Worm (Caenorhabditis elegans) whole organism, young adult: ENCODE measurements around the gene C45B2.6.

Experiments
- C06A6.2 ChIP-seq: fragments of 200-800 bp; sonication (Bioruptor generic); conservative IDR thresholded peaks from 2 replicates; pipeline ENCODE4 v1.3.6; 2022; ENCODE audit warnings: missing genetic modification characterization, missing compliant biosample characterization
- K11D2.4 ChIP-seq: fragments of 200-800 bp; sonication (Bioruptor generic); IDR thresholded peaks from 2 replicates; pipeline ENCODE4 v1.3.6; 2022; ENCODE audit warnings: missing genetic modification reagents, missing genetic modification characterization, missing compliant biosample characterization
- Y53F4B.3 ChIP-seq: fragments of 200-800 bp; sonication (Bioruptor generic); IDR thresholded peaks from 2 replicates; pipeline ENCODE4 v1.3.6; 2022; ENCODE audit warnings: missing genetic modification reagents, missing genetic modification characterization, missing compliant biosample characterization
- ama-1 ChIP-seq, 3 experiments: fragments of 150-350 bp in 1 of 3; sonication (generic microtip) in 2 of 3; optimal IDR thresholded peaks; 2 replicates each; lab custom pipeline; 2014 to 2018; ENCODE audit warnings: missing biosample characterization in 2 of 3, missing genetic modification characterization in 2 of 3, missing genetic modification reagents in 2 of 3
- dox-1 ChIP-seq: fragments of 200-800 bp; sonication (Bioruptor generic); IDR thresholded peaks from 2 replicates; pipeline ENCODE4 v1.3.6; 2022; ENCODE audit warnings: missing genetic modification reagents, missing genetic modification characterization, missing compliant biosample characterization
- ets-4 ChIP-seq: fragments of 200-800 bp; sonication (Bioruptor generic); optimal IDR thresholded peaks from 2 replicates; lab custom pipeline; 2018; ENCODE audit warnings: mild to moderate bottlenecking, missing genetic modification characterization, missing compliant biosample characterization
- gei-17 ChIP-seq: fragments of 200-800 bp; sonication (Bioruptor generic); optimal IDR thresholded peaks from 2 replicates; lab custom pipeline; 2018; ENCODE audit warnings: mild to moderate bottlenecking, missing genetic modification characterization, missing compliant biosample characterization
- let-526 ChIP-seq: fragments of 200-800 bp; sonication (Bioruptor generic); IDR thresholded peaks from 2 replicates; pipeline ENCODE4 v1.3.6; 2022; ENCODE audit warnings: missing genetic modification reagents, missing genetic modification characterization, missing compliant biosample characterization
- lin-54 ChIP-seq: fragments of 200-800 bp; sonication (Bioruptor generic); optimal IDR thresholded peaks from 2 replicates; lab custom pipeline; 2018; ENCODE audit warnings: mild to moderate bottlenecking, missing genetic modification characterization, missing compliant biosample characterization
- nfya-2 ChIP-seq: fragments of 200-800 bp; sonication (Bioruptor generic); IDR thresholded peaks from 2 replicates; pipeline ENCODE4 v1.3.6; 2022; ENCODE audit warnings: missing genetic modification reagents, missing genetic modification characterization, missing compliant biosample characterization
- nhr-120 ChIP-seq: fragments of 200-800 bp; sonication (Bioruptor generic); IDR thresholded peaks from 2 replicates; pipeline ENCODE4 v1.3.6; 2022; ENCODE audit warnings: missing genetic modification characterization, missing compliant biosample characterization
- pha-4 ChIP-seq: fragments of 150-350 bp; sonication (generic microtip); optimal IDR thresholded peaks from 2 replicates; lab custom pipeline; 2014; ENCODE audit warnings: missing biosample characterization, missing genetic modification reagents, missing genetic modification characterization
- repo-1 ChIP-seq: sonication (generic microtip); optimal IDR thresholded peaks from 2 replicates; lab custom pipeline; 2017; ENCODE audit warnings: mild to moderate bottlenecking, missing genetic modification characterization, missing compliant biosample characterization
- snpc-1.1 ChIP-seq: sonication (generic microtip); optimal IDR thresholded peaks from 2 replicates; lab custom pipeline; 2017; ENCODE audit warnings: missing genetic modification characterization, mild to moderate bottlenecking, missing compliant biosample characterization, antibody characterized with exemption, moderate library complexity, missing genotype, missing genetic modification reagents; ENCODE audit not compliant: insufficient read depth

- no peak for TF ChIP-seq gei-17
- no peak for TF ChIP-seq repo-1 (tag; lab: Kevin White, UChicago)
- TF ChIP-seq dox-1 (GFP tag; lab: Robert Waterston, UW): no peak
- no peak for TF ChIP-seq Y53F4B.3
- no peak for TF ChIP-seq nhr-120
- no peak for TF ChIP-seq nfya-2 (GFP tag; lab: Robert Waterston, UW)
- TF ChIP-seq let-526 (GFP tag; lab: Robert Waterston, UW): no peak
- no peak for TF ChIP-seq lin-54 (GFP tag; lab: Kevin White, UChicago)
- no peak for TF ChIP-seq C06A6.2 (GFP tag; lab: Robert Waterston, UW)
- no peak for TF ChIP-seq K11D2.4 (GFP tag; lab: Robert Waterston, UW)
- TF ChIP-seq snpc-1.1 (tag; lab: Kevin White, UChicago): no peak
- TF ChIP-seq ama-1 (optimal IDR thresholded peaks at IDR 0.05; lab: Kevin White, UChicago): no peak
- TF ChIP-seq ama-1 (GFP tag; optimal IDR thresholded peaks at IDR 0.05; lab: Kevin White, UChicago): no peak
- peak; percentile 23 for TF ChIP-seq pha-4 (tag; lab: Kevin White, UChicago)
- TF ChIP-seq ets-4: no peak
Measured at ce11 chrX:6024977-6025376, 27.7 kb upstream of the C45B2.6 start.
